Worm (Caenorhabditis elegans) whole organism, midembryonic: ENCODE results near the gene gst-21.

Experiments used
- T22C8.4 ChIP-seq: fragments of 200-800 bp; sonication (Bioruptor generic); IDR thresholded peaks from 2 replicates; pipeline ENCODE4 v1.3.6; 2022; ENCODE audit warnings: missing genetic modification characterization, missing compliant biosample characterization
- cog-1 ChIP-seq: sonication (generic microtip); optimal IDR thresholded peaks from 2 replicates; lab custom pipeline; 2016; ENCODE audit warnings: missing genetic modification characterization, missing compliant biosample characterization
- flt-1 ChIP-seq: fragments of 200-800 bp; sonication (Bioruptor generic); IDR thresholded peaks from 2 replicates; pipeline ENCODE4 v1.3.6; 2022; ENCODE audit warnings: missing genetic modification characterization, missing compliant biosample characterization
- klf-2 ChIP-seq: fragments of 200-800 bp; sonication (Bioruptor generic); conservative IDR thresholded peaks from 2 replicates; pipeline ENCODE4 v1.3.6; 2022; ENCODE audit warnings: missing genetic modification reagents, missing genetic modification characterization, missing compliant biosample characterization
- med-1 ChIP-seq: sonication (generic microtip); optimal IDR thresholded peaks from 2 replicates; lab custom pipeline; 2017; ENCODE audit warnings: missing genetic modification characterization, mild to moderate bottlenecking, missing compliant biosample characterization, antibody characterized with exemption, missing genetic modification reagents; ENCODE audit not compliant: insufficient read depth
- ref-1 ChIP-seq: fragments of 200-800 bp; sonication (Bioruptor generic); conservative IDR thresholded peaks from 2 replicates; pipeline ENCODE4 v1.3.6; 2022; ENCODE audit warnings: missing genetic modification reagents, missing genetic modification characterization, missing compliant biosample characterization
- tab-1 ChIP-seq: fragments of 200-800 bp; sonication (Bioruptor generic); IDR thresholded peaks from 2 replicates; pipeline ENCODE4 v1.3.6; 2022; ENCODE audit warnings: missing genetic modification characterization, missing compliant biosample characterization
- ztf-23 ChIP-seq: fragments of 200-800 bp; sonication (Bioruptor generic); IDR thresholded peaks from 2 replicates; pipeline ENCODE4 v1.3.6; 2022; ENCODE audit warnings: missing genetic modification reagents, missing genetic modification characterization, missing compliant biosample characterization
- ztf-29 ChIP-seq: fragments of 200-800 bp; sonication (Bioruptor generic); IDR thresholded peaks from 2 replicates; pipeline ENCODE4 v1.3.6; 2022; ENCODE audit warnings: missing genetic modification reagents, missing genetic modification characterization, missing compliant biosample characterization

- TF ChIP-seq ztf-29: no peak
- no peak for TF ChIP-seq tab-1 (GFP tag; lab: Robert Waterston, UW)
- no peak for TF ChIP-seq T22C8.4 (GFP tag; lab: Robert Waterston, UW)
- TF ChIP-seq flt-1 (GFP tag; lab: Robert Waterston, UW): no peak
- TF ChIP-seq klf-2 (GFP tag; lab: Robert Waterston, UW): no peak
- TF ChIP-seq ref-1: no peak
- no peak for TF ChIP-seq cog-1 (tag; lab: Kevin White, UChicago)
- TF ChIP-seq ztf-23 (GFP tag; lab: Robert Waterston, UW): no peak
- TF ChIP-seq med-1 (GFP tag; lab: Kevin White, UChicago): no peak
Observed at ce11 chrV:1680770-1681169, 51.0 kb downstream of the gst-21 start, which contains the start of gene srw-91.
